Worm (Caenorhabditis elegans): ENCODE results near the gene piit-1.

The piit-1 gene

ce11 chrV:11610481-11610880 is 532 bp upstream of the piit-1 start, which contains the start of gene sas-5 (continued):
- TF ChIP-seq aly-2 (tag; optimal IDR thresholded peaks at IDR 0.05) (no peak), nhr-237 (tag; optimal IDR thresholded peaks at IDR 0.05) (no peak), aha-1 (tag; optimal IDR thresholded peaks at IDR 0.05) (no peak), skn-1 (tag; optimal IDR thresholded peaks at IDR 0.05) (peak; percentile 74), ceh-8 (GFP tag; optimal IDR thresholded peaks at IDR 0.05) (peak; percentile 66), lin-14 (GFP tag; optimal IDR thresholded peaks at IDR 0.05) (peak; percentile 73), lin-35 (GFP tag; optimal IDR thresholded peaks at IDR 0.05) (peak; percentile 86 to 95), ces-1 (GFP tag; optimal IDR thresholded peaks at IDR 0.05) (no peak), F16B12.6 (tag; optimal IDR thresholded peaks at IDR 0.05) (peak; percentile 37), swsn-7 (tag; optimal IDR thresholded peaks at IDR 0.05) (peak; percentile 82), egl-13 (tag; optimal IDR thresholded peaks at IDR 0.05) (peak; percentile 49), ama-1 (optimal IDR thresholded peaks at IDR 0.05) (no peak), unc-130 (tag; optimal IDR thresholded peaks at IDR 0.05) (peak; percentile 83), jun-1 (tag; optimal IDR thresholded peaks at IDR 0.05) (peak; percentile 21), zag-1 (tag; optimal IDR thresholded peaks at IDR 0.05) (no peak), grh-1 (GFP tag; IDR thresholded peaks at IDR 0.05) (peak; percentile 65), efl-3 (GFP tag; optimal IDR thresholded peaks at IDR 0.05) (no peak), nhr-12 (tag; optimal IDR thresholded peaks at IDR 0.05) (no peak), elt-3 (tag; optimal IDR thresholded peaks at IDR 0.05) (peak in 2 of 6 experiments; percentile 35 to 83), C04F5.9 (tag; optimal IDR thresholded peaks at IDR 0.05) (peak; percentile 4), lir-3 (tag; optimal IDR thresholded peaks at IDR 0.05; ENCODE audit: poor library complexity) (peak; percentile 51), nhr-76 (tag; optimal IDR thresholded peaks at IDR 0.05) (no peak), zip-4 (GFP tag; optimal IDR thresholded peaks at IDR 0.05) (peak; percentile 41), snpc-4 (tag; optimal IDR thresholded peaks at IDR 0.05) (peak; percentile 86), lin-15B (tag; optimal IDR thresholded peaks at IDR 0.05) (peak; percentile 68), nhr-71 (tag; optimal IDR thresholded peaks at IDR 0.05) (peak; percentile 88), ztf-4 (tag; optimal IDR thresholded peaks at IDR 0.05) (peak; percentile 48), sup-37 (GFP tag; optimal IDR thresholded peaks at IDR 0.05) (no peak), fkh-8 (tag; optimal IDR thresholded peaks at IDR 0.05) (peak; percentile 13), tlp-1 (tag; optimal IDR thresholded peaks at IDR 0.05) (no peak), nhr-20 (tag; optimal IDR thresholded peaks at IDR 0.05) (peak; percentile 86), lsy-2 (tag; optimal IDR thresholded peaks at IDR 0.05) (peak; percentile 75 to 76)

- TF ChIP-seq snpc-4 (tag; optimal IDR thresholded peaks at IDR 0.05) (no peak), elt-2 (tag; optimal IDR thresholded peaks at IDR 0.05) (no peak), grh-1 (GFP tag; IDR thresholded peaks at IDR 0.05) (no peak), ztf-4 (tag; optimal IDR thresholded peaks at IDR 0.05) (no peak), ets-5 (GFP tag; IDR thresholded peaks at IDR 0.05) (no peak), unc-98 (GFP tag; IDR thresholded peaks at IDR 0.05) (no peak), mef-2 (tag; optimal IDR thresholded peaks at IDR 0.05) (no peak), vab-15 (tag; optimal IDR thresholded peaks at IDR 0.05) (no peak), nhr-85 (tag) (no peak), efl-1 (optimal IDR thresholded peaks at IDR 0.05) (no peak), efl-1 (GFP tag; optimal IDR thresholded peaks at IDR 0.05 in 1 of 2) (no peak), swsn-7 (tag; optimal IDR thresholded peaks at IDR 0.05) (no peak), fkh-10 (GFP tag; optimal IDR thresholded peaks at IDR 0.05) (no peak), pag-3 (tag; optimal IDR thresholded peaks at IDR 0.05; ENCODE audit: borderline replicate concordance, insufficient read depth) (no peak), C34B4.2 (tag; optimal IDR thresholded peaks at IDR 0.05) (no peak), zag-1 (tag; optimal IDR thresholded peaks at IDR 0.05) (no peak), sup-37 (GFP tag; optimal IDR thresholded peaks at IDR 0.05) (no peak), fos-1 (tag; optimal IDR thresholded peaks at IDR 0.05) (no peak)
Measured at ce11 chrV:11606424-11606823, 3.5 kb downstream of the piit-1 start, which contains the start of gene idpp-16. Gene idpp-16 (minus strand): TSS chrV:11606524.
